Fruit fly (Drosophila melanogaster) whole organism: ENCODE data around the gene CG6330.

ENCODE experiments used
- CG8478 ChIP-seq: fragments of >200 bp; optimal IDR thresholded peaks from 2 replicates; lab custom pipeline; 2018; ENCODE audit warnings: inconsistent platforms
- pan ChIP-seq: fragments of >200 bp; optimal IDR thresholded peaks from 2 replicates; lab custom pipeline; 2017
- psq ChIP-seq: fragments of >200 bp; optimal IDR thresholded peaks from 2 replicates; lab custom pipeline; 2017
- usp ChIP-seq: fragments of >200 bp; optimal IDR thresholded peaks from 2 replicates; lab custom pipeline; 2017; ENCODE audit warnings: missing biosample characterization, missing genetic modification characterization, mixed read lengths

- TF ChIP-seq pan (lab: Kevin White, UChicago) (no peak), usp (no peak), CG8478 (lab: Kevin White, UChicago) (no peak), psq (no peak)
These were observed 51.4 kb downstream of the CG6330 start for dm6 chr3R:26906711-26907510.
